Fruit fly (Drosophila melanogaster): ENCODE data around the gene Pfrx.

Pfrx gene

dm6 chrX:19510204-19510603 is 14.9 kb downstream of the Pfrx start:
- TF ChIP-seq Elba2 (GFP tag; optimal IDR thresholded peaks at IDR 0.05) = no peak
- no peak for TF ChIP-seq CG1832 (GFP tag; optimal IDR thresholded peaks at IDR 0.05)
- TF ChIP-seq cg (GFP tag; optimal IDR thresholded peaks at IDR 0.05) = peak; percentile 4
- no peak for TF ChIP-seq CG18476 (GFP tag; optimal IDR thresholded peaks at IDR 0.05)
- no peak for TF ChIP-seq Ada2b (GFP tag; IDR thresholded peaks at IDR 0.05)
- TF ChIP-seq CG10431 (GFP tag; optimal IDR thresholded peaks at IDR 0.05) = peak; percentile 96
- TF ChIP-seq p53 (GFP tag; optimal IDR thresholded peaks at IDR 0.05) = peak; percentile 96
- TF ChIP-seq CG10321 (GFP tag; IDR thresholded peaks at IDR 0.05) = peak; percentile 85
- no peak for TF ChIP-seq CG7987 (GFP tag; optimal IDR thresholded peaks at IDR 0.05)
- TF ChIP-seq CG18599 (GFP tag; optimal IDR thresholded peaks at IDR 0.05) = no peak

dm6 chrX:19520376-19520775 is 25.1 kb downstream of the Pfrx start:
- peak; percentile 14 for TF ChIP-seq pzg (GFP tag; optimal IDR thresholded peaks at IDR 0.05)
- peak; percentile 58 for TF ChIP-seq CTCF (GFP tag; optimal IDR thresholded peaks at IDR 0.05)
- peak; percentile 88 for TF ChIP-seq E2f2 (GFP tag; IDR thresholded peaks at IDR 0.05)
- peak; percentile 19; the same call in 1 of the 2 replicates for TF ChIP-seq hbn (GFP tag; IDR thresholded peaks at IDR 0.05; ENCODE audit: partially characterized antibody)
- 0 out of 2 replicates have a peak, but pooled peaks have one; percentile 24 for TF ChIP-seq Dref (GFP tag; IDR thresholded peaks at IDR 0.05)
- no peak for TF ChIP-seq CG1529 (GFP tag; optimal IDR thresholded peaks at IDR 0.05)
- TF ChIP-seq Dp (GFP tag; optimal IDR thresholded peaks at IDR 0.05) = peak; percentile 81
- no peak for TF ChIP-seq Hmr (GFP tag; optimal IDR thresholded peaks at IDR 0.05)
- TF ChIP-seq CG2116 (GFP tag; optimal IDR thresholded peaks at IDR 0.05) = peak; percentile 50

- TF ChIP-seq CG4360 (GFP tag; IDR thresholded peaks at IDR 0.05) (no peak), pros (GFP tag; optimal IDR thresholded peaks at IDR 0.05) (no peak), eve (GFP tag; optimal IDR thresholded peaks at IDR 0.05) (no peak), CG12769 (tag; optimal IDR thresholded peaks at IDR 0.05) (no peak), nau (GFP tag; optimal IDR thresholded peaks at IDR 0.05) (no peak), CG12942 (GFP tag; optimal IDR thresholded peaks at IDR 0.05) (no peak), maf-S (GFP tag; optimal IDR thresholded peaks at IDR 0.05) (no peak), chif (GFP tag; optimal IDR thresholded peaks at IDR 0.05) (no peak), pum (GFP tag; optimal IDR thresholded peaks at IDR 0.05) (no peak), Dref (GFP tag; IDR thresholded peaks at IDR 0.05) (peak; percentile 55), CG15479 (GFP tag; optimal IDR thresholded peaks at IDR 0.05) (peak; percentile 79), Pdp1 (GFP tag; optimal IDR thresholded peaks at IDR 0.05) (peak in 1 of 2 experiments; percentile 95), Med (GFP tag) (peak; percentile 42), GATAe (GFP tag; conservative IDR thresholded peaks at IDR 0.05) (0 out of 2 replicates have a peak, but pooled peaks have one; percentile 11), CG17361 (GFP tag; IDR thresholded peaks at IDR 0.05) (no peak), crol (GFP tag; IDR thresholded peaks at IDR 0.05) (peak; percentile 78), ara (GFP tag; IDR thresholded peaks at IDR 0.05) (no peak), Nf-YA (GFP tag; IDR thresholded peaks at IDR 0.05) (no peak), sens-2 (GFP tag; IDR thresholded peaks at IDR 0.05) (peak; percentile 62; the same call in 1 of the 2 replicates), HmgZ (tag; optimal IDR thresholded peaks at IDR 0.05) (no peak), Scr (GFP tag; IDR thresholded peaks at IDR 0.05; ENCODE audit: partially characterized antibody) (0 out of 2 replicates have a peak, but pooled peaks have one; percentile 15), grn (GFP tag; optimal IDR thresholded peaks at IDR 0.05) (peak; percentile 81), pzg (GFP tag; optimal IDR thresholded peaks at IDR 0.05) (peak; percentile 16), CG32532 (GFP tag; IDR thresholded peaks at IDR 0.05) (peak; percentile 32; the same call in 1 of the 2 replicates), Mrtf (GFP tag; IDR thresholded peaks at IDR 0.05) (no peak), MESR4 (GFP tag; optimal IDR thresholded peaks at IDR 0.05) (peak; percentile 29), CG7987 (GFP tag; optimal IDR thresholded peaks at IDR 0.05) (no peak), bigmax (GFP tag; optimal IDR thresholded peaks at IDR 0.05) (peak; percentile 89), Hr78 (GFP tag; optimal IDR thresholded peaks at IDR 0.05) (peak in 1 of 2 experiments; percentile 74), CG1832 (GFP tag; optimal IDR thresholded peaks at IDR 0.05) (peak; percentile 51), wdn (GFP tag; IDR thresholded peaks at IDR 0.05) (no peak)
Observed at dm6 chrX:19520888-19521287, 25.6 kb downstream of the Pfrx start.
